Worm (Caenorhabditis elegans): ENCODE results near the gene M153.5.

M153.5 gene

DNA sequence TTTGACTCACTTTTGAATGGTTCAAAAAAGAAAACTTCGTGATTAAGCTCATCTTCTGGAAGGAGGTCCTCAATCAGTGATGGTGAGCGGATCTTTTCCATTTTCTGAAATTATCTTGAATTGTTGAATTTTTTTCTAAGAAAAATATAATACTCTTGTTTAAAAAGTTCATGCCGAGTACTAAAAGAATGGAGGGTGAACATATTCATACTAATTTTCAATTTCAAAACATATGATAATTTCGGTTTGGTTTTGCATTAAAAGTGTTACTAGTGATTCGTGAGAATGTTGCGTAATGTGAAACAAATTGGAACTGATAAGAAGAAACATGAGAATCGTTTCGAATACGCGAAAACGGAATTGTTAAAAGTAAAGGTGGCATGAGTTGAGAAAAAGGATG is 2.7 kb upstream of the M153.5 start, which contains the start of gene lyst-1:
TSS of gene lyst-1 (minus strand) at position 101 of the 400 bp plus-strand sequence.
- TF ChIP-seq him-1 (tag; optimal IDR thresholded peaks at IDR 0.05) (no peak), dao-5 (tag; optimal IDR thresholded peaks at IDR 0.05) (no peak), W03F9.2 (tag; optimal IDR thresholded peaks at IDR 0.05) (no peak)

DNA sequence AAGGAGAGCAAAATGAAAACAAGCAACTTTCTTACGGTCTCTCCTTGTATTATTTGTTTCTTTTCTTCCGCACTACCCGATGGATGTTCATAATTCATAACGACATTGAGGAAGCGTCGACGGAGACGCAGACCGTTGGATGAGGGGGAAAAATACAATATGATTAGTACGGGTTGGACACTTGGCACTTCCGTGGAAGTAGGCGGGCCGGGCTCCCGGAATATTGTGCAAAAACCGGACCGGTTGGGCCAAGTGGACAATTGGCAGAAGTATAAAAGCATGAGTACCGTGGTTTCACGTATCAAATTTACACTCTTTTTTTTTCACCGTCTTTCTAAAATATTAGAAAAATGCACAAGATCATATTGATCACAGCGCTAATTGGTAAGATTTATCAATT is 1.2 kb upstream of the M153.5 start, which contains the start of gene M153.3:
TSS of gene M153.3 (plus strand) at position 301 of the 400 bp plus-strand sequence.
- no peak for TF ChIP-seq him-1 (tag; optimal IDR thresholded peaks at IDR 0.05)
- no peak for TF ChIP-seq W03F9.2 (tag; optimal IDR thresholded peaks at IDR 0.05)
- TF ChIP-seq dao-5 (tag; optimal IDR thresholded peaks at IDR 0.05) = no peak

DNA sequence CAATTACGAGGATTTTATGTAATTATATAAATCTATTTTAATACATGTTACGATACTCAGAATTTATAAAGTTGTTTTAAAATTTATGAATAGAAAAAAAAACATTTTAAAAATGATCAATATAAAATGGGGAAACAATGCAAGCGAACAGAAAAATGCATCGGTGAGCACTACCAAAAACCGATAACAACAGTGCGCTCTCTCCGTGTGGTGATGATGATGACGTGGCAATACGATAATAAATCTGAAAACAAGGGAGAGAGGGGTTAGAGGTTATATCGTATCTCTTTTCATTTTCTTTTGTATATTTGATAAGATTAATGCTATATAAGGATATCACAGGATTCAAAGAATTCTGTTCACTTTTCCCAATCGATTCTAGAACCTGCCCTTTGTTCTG is 2.1 kb downstream of the M153.5 start:
- TF ChIP-seq W03F9.2 (tag; optimal IDR thresholded peaks at IDR 0.05) = no peak
- TF ChIP-seq dao-5 (tag; optimal IDR thresholded peaks at IDR 0.05) = no peak
- TF ChIP-seq him-1 (tag; optimal IDR thresholded peaks at IDR 0.05) = no peak

DNA sequence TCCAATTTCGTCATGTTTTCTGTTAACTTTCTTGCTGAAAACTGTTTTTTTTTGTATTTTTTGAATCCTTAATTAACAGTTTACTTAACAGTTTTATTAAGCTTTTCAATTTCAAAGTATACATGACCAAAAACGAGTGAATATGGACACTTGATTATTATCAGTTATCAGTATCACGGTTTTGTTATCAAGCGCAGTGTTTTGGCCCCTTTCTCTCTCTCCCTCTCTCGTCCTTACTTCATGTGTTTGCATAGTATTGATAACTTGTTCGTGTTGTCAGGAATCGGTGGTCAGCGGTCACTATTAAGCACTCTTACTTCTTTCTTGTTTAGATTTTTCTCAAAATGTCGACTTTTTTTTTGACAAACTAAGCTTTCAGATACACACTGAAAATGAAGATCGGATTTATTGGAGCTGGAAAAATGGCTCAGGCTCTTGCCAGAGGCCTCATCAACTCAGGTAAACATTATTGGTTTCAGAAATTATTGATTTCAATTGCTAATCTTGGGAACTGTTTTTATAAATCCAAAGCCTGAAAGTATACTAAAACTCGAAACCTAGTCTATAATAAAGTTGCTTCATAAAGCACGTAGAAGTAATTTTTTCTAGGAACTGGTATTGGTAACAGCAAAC is 2.8 kb downstream of the M153.5 start, which contains the start of gene pycr-1:
TSS of gene pycr-1 (plus strand) at position 380 of the 633 bp plus-strand sequence.
- TF ChIP-seq him-1 (tag; optimal IDR thresholded peaks at IDR 0.05) (no peak), W03F9.2 (tag; optimal IDR thresholded peaks at IDR 0.05) (no peak), dao-5 (tag; optimal IDR thresholded peaks at IDR 0.05) (no peak)

DNA sequence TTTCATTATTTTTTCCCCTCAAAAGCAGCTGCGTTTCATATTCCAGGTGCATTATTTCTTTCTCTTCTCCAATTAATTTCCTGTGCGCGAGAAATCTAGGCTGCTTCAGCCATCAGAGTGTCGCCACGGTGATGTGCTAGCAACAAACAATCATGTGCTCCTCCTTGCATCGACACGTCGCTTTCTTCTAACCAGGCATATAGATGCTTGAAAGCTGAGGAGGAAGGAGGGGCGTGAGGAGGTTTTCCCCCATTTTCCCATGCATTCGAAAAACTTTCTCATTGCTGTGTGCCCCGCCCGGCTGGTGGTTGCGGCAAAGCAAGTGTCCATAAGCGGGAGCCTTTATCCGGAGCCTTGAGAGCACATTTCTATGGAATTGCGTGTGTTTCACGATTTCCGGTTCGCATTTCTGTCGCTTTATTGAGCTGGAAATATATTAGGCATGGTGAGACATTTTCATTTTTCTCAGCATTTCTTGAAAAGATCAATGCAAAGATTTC is 5.9 kb downstream of the M153.5 start, which contains the start of gene znf-474:
TSS of gene znf-474 (plus strand) at position 287 of the 500 bp plus-strand sequence.
- no peak for TF ChIP-seq him-1 (tag; optimal IDR thresholded peaks at IDR 0.05)
- TF ChIP-seq dao-5 (tag; optimal IDR thresholded peaks at IDR 0.05) = no peak
- no peak for TF ChIP-seq W03F9.2 (tag; optimal IDR thresholded peaks at IDR 0.05)

DNA sequence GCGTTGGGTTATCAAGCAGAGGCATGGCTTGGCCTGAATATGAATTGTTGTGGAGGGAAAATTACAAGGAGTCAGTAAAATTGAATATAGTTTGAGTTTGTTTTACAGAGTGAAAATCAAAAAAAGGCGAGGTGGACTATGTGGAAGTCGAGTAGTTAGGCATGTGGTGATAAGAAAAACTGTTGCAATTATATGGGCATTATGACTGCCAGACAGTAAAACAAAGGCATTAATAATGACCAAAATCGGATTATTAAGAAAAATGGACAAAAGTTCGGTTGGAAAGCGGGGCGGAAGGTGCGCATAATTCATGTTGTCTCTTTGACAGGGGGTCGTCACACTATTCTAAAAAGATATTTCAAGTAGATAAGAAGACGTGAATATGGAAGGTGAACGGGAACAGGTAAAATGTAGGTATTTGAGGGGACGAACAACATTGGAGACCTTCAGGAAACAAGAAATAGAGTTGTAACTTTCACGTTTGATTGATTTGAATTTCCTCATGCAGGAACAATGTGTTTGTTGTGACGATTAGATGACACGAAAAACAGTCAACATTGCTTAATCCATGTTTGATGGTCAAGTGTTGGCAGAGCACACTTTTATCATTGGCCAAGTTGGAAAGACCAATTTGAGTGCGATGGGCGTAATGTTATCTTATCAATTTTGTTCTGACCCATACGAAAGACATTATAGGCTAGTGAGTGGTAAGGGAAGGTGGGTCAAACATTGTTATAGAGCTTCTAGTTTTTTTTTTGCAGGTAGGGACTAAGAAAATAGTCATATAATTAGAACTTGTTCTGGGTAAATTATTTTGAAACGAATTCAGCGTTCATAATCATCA is 10.5 kb downstream of the M153.5 start, which contains the start of gene mfsd-11:
TSS of gene mfsd-11 (minus strand) at position 51 of the 844 bp plus-strand sequence.
- TF ChIP-seq him-1 (tag; optimal IDR thresholded peaks at IDR 0.05) (no peak), W03F9.2 (tag; optimal IDR thresholded peaks at IDR 0.05) (no peak), dao-5 (tag; optimal IDR thresholded peaks at IDR 0.05) (no peak)

DNA sequence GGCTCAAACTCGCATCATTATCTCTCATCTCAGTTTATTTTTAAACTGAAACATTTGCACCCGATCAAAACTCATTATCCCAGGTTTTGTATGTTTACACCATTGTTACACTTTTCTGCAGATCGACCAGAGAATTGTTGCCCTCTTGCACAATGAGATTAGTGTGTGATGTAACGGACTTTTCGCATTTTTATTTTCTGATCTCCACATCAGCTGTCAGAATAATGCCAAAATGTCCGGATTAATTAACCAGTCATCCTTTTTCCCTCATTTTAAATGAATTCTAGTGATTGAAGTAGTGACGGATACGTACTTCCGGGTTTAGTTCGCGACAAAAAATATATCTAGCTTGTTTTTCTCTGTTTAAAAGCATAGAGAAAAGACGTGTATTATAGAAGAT is 14.8 kb downstream of the M153.5 start:
- TF ChIP-seq W03F9.2 (tag; optimal IDR thresholded peaks at IDR 0.05) = no peak
- TF ChIP-seq him-1 (tag; optimal IDR thresholded peaks at IDR 0.05) = no peak
- TF ChIP-seq dao-5 (tag; optimal IDR thresholded peaks at IDR 0.05) = no peak

DNA sequence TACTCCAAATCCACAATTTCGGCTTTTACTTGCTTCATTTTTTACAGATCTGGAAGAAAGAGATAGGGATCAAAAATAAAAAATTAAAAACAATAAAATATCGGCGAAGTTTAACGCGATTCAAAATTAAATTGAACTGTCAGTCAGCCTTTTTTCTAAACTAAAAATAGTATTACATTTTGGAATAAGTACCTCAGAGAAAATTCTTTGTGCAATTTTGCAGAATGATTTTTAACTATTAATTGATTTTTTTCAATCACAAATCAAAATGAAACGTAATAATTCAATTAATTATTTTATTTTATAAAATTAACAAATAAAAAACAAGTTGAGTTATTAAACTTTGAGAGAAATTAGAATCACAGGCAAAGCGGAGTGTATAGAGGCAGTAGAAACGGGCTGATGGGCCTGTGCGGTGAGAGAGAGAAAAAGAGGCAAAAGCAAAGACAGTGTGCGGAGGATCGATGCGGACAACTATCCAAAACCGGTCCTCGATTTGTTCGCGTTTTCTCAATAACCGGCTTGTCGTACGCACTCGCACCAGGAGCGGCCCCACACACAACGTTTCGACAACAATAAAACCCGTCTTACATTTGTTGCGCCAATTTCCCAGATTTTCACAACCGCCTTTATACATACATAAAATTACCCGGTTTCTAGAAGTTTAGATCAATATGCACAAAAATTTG is 16.4 kb downstream of the M153.5 start, which contains the start of gene F57G12.2:
TSS of gene F57G12.2 (minus strand) at position 51 of the 689 bp plus-strand sequence.
- TF ChIP-seq him-1 (tag; optimal IDR thresholded peaks at IDR 0.05) (no peak), W03F9.2 (tag; optimal IDR thresholded peaks at IDR 0.05) (no peak), dao-5 (tag; optimal IDR thresholded peaks at IDR 0.05) (no peak)

DNA sequence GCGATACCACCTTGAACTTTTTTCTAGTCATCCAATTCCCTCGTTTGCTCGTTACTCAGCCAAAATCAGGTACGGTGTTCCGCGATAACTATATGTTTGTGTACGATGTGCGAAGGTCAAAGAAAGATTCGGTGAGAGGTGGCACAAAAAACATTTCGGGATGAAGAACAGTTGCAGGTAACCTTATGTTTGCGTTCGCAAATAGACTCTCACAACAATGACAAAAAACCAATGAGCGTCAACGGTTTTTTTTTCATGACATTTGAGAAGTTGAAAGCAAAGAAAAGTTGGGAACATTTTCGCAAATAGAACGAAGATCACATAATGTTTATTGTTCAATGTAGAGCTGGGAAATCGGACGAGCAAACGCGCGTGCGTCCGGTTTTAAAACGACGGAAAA is 18.9 kb downstream of the M153.5 start:
- no peak for TF ChIP-seq him-1 (tag; optimal IDR thresholded peaks at IDR 0.05)
- TF ChIP-seq dao-5 (tag; optimal IDR thresholded peaks at IDR 0.05) = no peak

DNA sequence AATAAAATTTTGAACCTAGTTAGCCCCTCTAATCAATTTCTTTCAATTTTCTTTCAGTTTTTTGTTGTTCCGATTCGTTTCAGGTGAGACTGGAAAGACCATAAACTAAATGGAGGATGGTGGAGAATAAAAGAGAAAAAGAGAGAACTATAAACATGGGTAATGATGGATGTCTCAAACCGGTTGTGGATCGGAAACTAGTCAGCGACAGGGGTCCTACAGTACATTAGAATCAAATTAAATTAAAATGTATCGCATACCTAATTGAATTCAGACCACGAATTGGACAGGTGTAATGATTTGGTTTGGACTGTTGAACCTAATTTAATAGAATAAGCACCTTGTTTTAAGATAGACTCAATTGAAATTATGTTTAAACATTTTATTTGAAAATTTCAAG is 20.3 kb downstream of the M153.5 start:
- TF ChIP-seq dao-5 (tag; optimal IDR thresholded peaks at IDR 0.05) (no peak), W03F9.2 (tag; optimal IDR thresholded peaks at IDR 0.05) (no peak), him-1 (tag; optimal IDR thresholded peaks at IDR 0.05) (no peak)

DNA sequence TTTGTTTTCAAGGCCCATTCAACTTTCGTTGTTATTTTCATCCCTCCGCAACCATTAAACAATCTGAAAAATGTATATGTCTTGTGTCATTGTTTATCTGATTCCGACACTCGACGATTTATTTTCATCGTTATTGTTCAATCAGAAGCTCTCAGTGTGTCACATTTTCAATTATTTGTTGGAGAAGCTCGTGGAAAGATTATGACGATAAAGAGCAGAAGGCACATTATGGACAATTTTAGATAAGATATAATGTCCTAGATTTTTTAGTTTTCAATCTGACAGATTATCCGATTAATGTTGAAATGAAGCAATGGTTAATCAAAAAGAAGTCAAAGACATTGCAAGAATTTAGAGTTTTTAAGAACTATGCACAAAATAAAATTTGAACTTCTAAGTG is 21.1 kb downstream of the M153.5 start:
- no peak for TF ChIP-seq W03F9.2 (tag; optimal IDR thresholded peaks at IDR 0.05)
- no peak for TF ChIP-seq dao-5 (tag; optimal IDR thresholded peaks at IDR 0.05)
- no peak for TF ChIP-seq him-1 (tag; optimal IDR thresholded peaks at IDR 0.05)

DNA sequence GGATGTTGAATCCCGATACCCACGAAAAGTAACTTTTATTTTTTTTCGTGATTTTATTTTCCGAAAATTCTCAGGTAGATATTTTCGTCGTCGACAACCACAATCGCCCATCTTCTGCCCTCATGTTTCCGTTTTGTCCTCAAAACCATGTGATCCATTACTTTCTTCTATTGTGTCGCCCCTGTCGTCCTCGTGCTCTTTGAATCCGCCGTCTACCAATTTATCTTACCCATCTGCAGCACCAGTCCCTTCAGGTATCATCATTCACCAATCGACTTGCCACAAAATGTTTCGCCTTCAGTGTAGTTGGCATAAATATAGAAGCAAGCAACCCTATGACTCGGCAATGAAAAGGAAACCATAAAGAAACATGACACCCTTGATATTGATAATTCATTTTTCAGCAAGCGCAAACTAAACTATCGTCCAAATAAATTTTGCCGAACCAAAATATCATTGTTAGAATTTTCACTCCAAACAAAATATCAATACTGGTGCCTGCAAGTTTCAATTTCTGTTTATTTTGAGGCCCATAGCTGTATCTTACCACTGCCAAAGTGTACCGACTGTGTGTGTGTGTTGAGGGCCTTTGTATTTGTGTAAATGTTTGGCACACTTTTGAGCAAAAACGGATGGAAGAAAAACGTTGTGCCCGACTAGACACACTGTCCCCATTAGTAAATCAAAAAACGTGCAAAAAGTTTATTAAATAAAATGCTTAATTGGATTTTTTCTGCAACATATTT is 24.0 kb downstream of the M153.5 start:
- TF ChIP-seq him-1 (tag; optimal IDR thresholded peaks at IDR 0.05) (no peak), W03F9.2 (tag; optimal IDR thresholded peaks at IDR 0.05) (no peak), dao-5 (tag; optimal IDR thresholded peaks at IDR 0.05) (no peak)

DNA sequence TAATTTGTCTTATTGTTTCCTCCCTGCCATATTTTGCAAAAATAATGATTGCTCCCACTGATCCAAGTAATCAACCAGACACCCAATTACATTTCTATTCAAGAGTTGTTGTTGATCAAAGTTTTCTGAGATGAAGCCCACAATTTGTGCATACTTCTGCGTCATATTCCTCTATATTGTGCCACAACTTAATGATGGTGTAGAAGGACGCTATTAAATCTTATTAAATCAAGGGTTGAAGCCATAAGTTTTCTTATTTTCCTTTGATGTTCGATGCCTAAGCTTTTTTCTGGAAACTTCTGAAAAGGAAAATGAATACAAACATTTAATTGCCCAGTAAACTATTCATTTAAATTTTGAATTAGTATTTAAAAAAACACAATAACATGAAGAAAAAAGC is 25.0 kb downstream of the M153.5 start:
- TF ChIP-seq him-1 (tag; optimal IDR thresholded peaks at IDR 0.05) (no peak), W03F9.2 (tag; optimal IDR thresholded peaks at IDR 0.05) (no peak), dao-5 (tag; optimal IDR thresholded peaks at IDR 0.05) (no peak)
